Fruit fly (Drosophila melanogaster) whole organism, embryonic: Measurements from ENCODE around the gene SPARC.
A peak's percentile ranks its signal among the peaks of the same experiment; 100 is the strongest.

Source experiments
- Aef1 ChIP-seq: fragments of 200-800 bp; sonication (Bioruptor generic); IDR thresholded peaks from 3 replicates; pipeline ENCODE4 v1.3.6; 2022; ENCODE audit warnings: missing biosample characterization, missing genetic modification characterization
- CG12769 ChIP-seq: fragments of 200-800 bp; sonication (Bioruptor generic); optimal IDR thresholded peaks from 2 replicates; lab custom pipeline; 2019; ENCODE audit warnings: missing biosample characterization, mild to moderate bottlenecking, missing genetic modification characterization, moderate library complexity
- CG16815 ChIP-seq: fragments of 200-800 bp; sonication (Bioruptor generic); optimal IDR thresholded peaks from 3 replicates; lab custom pipeline; 2017; ENCODE audit warnings: missing biosample characterization, mild to moderate bottlenecking, missing genetic modification characterization
- CG18764 ChIP-seq: fragments of 200-800 bp; sonication (Bioruptor generic); optimal IDR thresholded peaks from 3 replicates; lab custom pipeline; 2016; ENCODE audit warnings: missing biosample characterization, missing genetic modification characterization
- CG2116 ChIP-seq: fragments of 200-800 bp; sonication (Bioruptor generic); optimal IDR thresholded peaks from 3 replicates; lab custom pipeline; 2018; ENCODE audit warnings: missing biosample characterization, mild to moderate bottlenecking, missing genetic modification characterization
- CG2712 ChIP-seq: fragments of 200-800 bp; optimal IDR thresholded peaks from 3 replicates; lab custom pipeline; 2019; ENCODE audit warnings: missing biosample characterization, mild to moderate bottlenecking, missing genetic modification characterization, moderate library complexity
- CG2875 ChIP-seq: fragments of 200-800 bp; sonication (Bioruptor generic); optimal IDR thresholded peaks from 2 replicates; lab custom pipeline; 2017; ENCODE audit warnings: missing biosample characterization, mild to moderate bottlenecking, missing genetic modification characterization, missing genetic modification reagents
- CG2889 ChIP-seq: fragments of 200-800 bp; sonication (Bioruptor generic); IDR thresholded peaks from 3 replicates; pipeline ENCODE4 v1.3.6; 2022; ENCODE audit warnings: missing biosample characterization, missing genetic modification characterization
- CG30403 ChIP-seq: fragments of 200-800 bp; sonication (Bioruptor generic); optimal IDR thresholded peaks from 3 replicates; lab custom pipeline; 2016; ENCODE audit warnings: missing biosample characterization, missing genetic modification characterization
- CG31365 ChIP-seq: fragments of 200-800 bp; sonication (Bioruptor generic); optimal IDR thresholded peaks from 2 replicates; lab custom pipeline; 2018; ENCODE audit warnings: missing biosample characterization, mild to moderate bottlenecking, missing genetic modification characterization
- CG32532 ChIP-seq: fragments of 200-800 bp; sonication (Bioruptor generic); IDR thresholded peaks from 2 replicates; pipeline ENCODE4 v1.3.6; 2022; ENCODE audit warnings: missing biosample characterization, missing genetic modification characterization
- CG4707 ChIP-seq: fragments of 200-800 bp; sonication (Bioruptor generic); optimal IDR thresholded peaks from 2 replicates; lab custom pipeline; 2018; ENCODE audit warnings: missing biosample characterization, mild to moderate bottlenecking, missing genetic modification characterization, moderate library complexity
- CG7357 ChIP-seq: fragments of 200-800 bp; sonication (Bioruptor generic); IDR thresholded peaks from 3 replicates; pipeline ENCODE4 v1.3.6; 2022; ENCODE audit warnings: missing biosample characterization, missing genetic modification characterization
- CG7786 ChIP-seq: fragments of 200-800 bp; sonication (Bioruptor generic); optimal IDR thresholded peaks from 2 replicates; lab custom pipeline; 2016; ENCODE audit warnings: missing biosample characterization, missing genetic modification characterization
- CG7928 ChIP-seq: fragments of 200-800 bp; sonication (Bioruptor generic); optimal IDR thresholded peaks from 2 replicates; lab custom pipeline; 2017; ENCODE audit warnings: missing biosample characterization, mild to moderate bottlenecking, missing genetic modification characterization
- CG8290 ChIP-seq, 3 experiments: fragments of 200-800 bp; sonication (Bioruptor generic); optimal IDR thresholded peaks; 2 replicates each; lab custom pipeline; 2016 to 2019; ENCODE audit warnings: missing biosample characterization in 3 of 3, missing genetic modification characterization in 3 of 3, mild to moderate bottlenecking in 2 of 3, moderate library complexity in 1 of 3
- CG8388 ChIP-seq: fragments of 200-800 bp; sonication (Bioruptor generic); optimal IDR thresholded peaks from 2 replicates; lab custom pipeline; 2019; ENCODE audit warnings: missing biosample characterization, mild to moderate bottlenecking, missing genetic modification characterization, moderate library complexity
- CG9932 ChIP-seq: fragments of 200-800 bp; sonication (Bioruptor generic); IDR thresholded peaks from 2 replicates; pipeline ENCODE4 v1.3.6; 2022; ENCODE audit warnings: missing biosample characterization, missing genetic modification characterization
- CkIIα-i1 ChIP-seq: fragments of 200-800 bp; sonication (Bioruptor generic); IDR thresholded peaks from 2 replicates; pipeline ENCODE4 v1.3.6; 2022; ENCODE audit warnings: missing biosample characterization, missing genetic modification characterization
- CoRest ChIP-seq: fragments of 200-800 bp; sonication (Bioruptor generic); optimal IDR thresholded peaks from 3 replicates; lab custom pipeline; 2018; ENCODE audit warnings: missing biosample characterization, mild to moderate bottlenecking, missing genetic modification characterization, moderate library complexity
- Dll ChIP-seq: fragments of 200-800 bp; sonication (Bioruptor generic); IDR thresholded peaks from 4 replicates; pipeline ENCODE4 v1.3.6; 2022; ENCODE audit warnings: missing biosample characterization, missing genetic modification characterization; ENCODE audit not compliant: partially characterized antibody
- Dp ChIP-seq: fragments of 200-800 bp; sonication (Bioruptor generic); optimal IDR thresholded peaks from 2 replicates; lab custom pipeline; 2018; ENCODE audit warnings: missing biosample characterization, mild to moderate bottlenecking, missing genetic modification characterization, moderate library complexity
- E2f1 ChIP-seq: fragments of 200-800 bp; sonication (Bioruptor generic); IDR thresholded peaks from 2 replicates; pipeline ENCODE4 v1.3.6; 2022; ENCODE audit warnings: missing biosample characterization, missing genetic modification characterization
- Hey ChIP-seq: fragments of 200-800 bp; sonication (Bioruptor generic); optimal IDR thresholded peaks from 3 replicates; lab custom pipeline; 2018; ENCODE audit warnings: missing biosample characterization, mild to moderate bottlenecking, missing genetic modification characterization
- Meics ChIP-seq: fragments of 200-800 bp; sonication (Bioruptor generic); optimal IDR thresholded peaks from 2 replicates; lab custom pipeline; 2017; ENCODE audit warnings: missing biosample characterization, mild to moderate bottlenecking, missing genetic modification characterization
- NC2β ChIP-seq: fragments of 200-800 bp; sonication (Bioruptor generic); optimal IDR thresholded peaks from 2 replicates; lab custom pipeline; 2016; ENCODE audit warnings: missing biosample characterization, missing genetic modification characterization
- Nf-YB ChIP-seq: fragments of 200-800 bp; sonication (Bioruptor generic); optimal IDR thresholded peaks from 3 replicates; lab custom pipeline; 2019; ENCODE audit warnings: missing biosample characterization, mild to moderate bottlenecking, missing genetic modification characterization, moderate library complexity
- Sox100B ChIP-seq: fragments of 200-800 bp; sonication (Bioruptor generic); optimal IDR thresholded peaks from 3 replicates; lab custom pipeline; 2018; ENCODE audit warnings: missing biosample characterization, mild to moderate bottlenecking, missing genetic modification characterization
- Sox102F ChIP-seq: fragments of 200-800 bp; sonication (Bioruptor generic); optimal IDR thresholded peaks from 2 replicates; lab custom pipeline; 2018; ENCODE audit warnings: missing biosample characterization, mild to moderate bottlenecking, missing genetic modification characterization, moderate library complexity
- ap ChIP-seq: fragments of 200-800 bp; sonication (Bioruptor generic); IDR thresholded peaks from 2 replicates; pipeline ENCODE4 v1.3.6; 2022; ENCODE audit warnings: missing biosample characterization, missing genetic modification characterization
- chif ChIP-seq, 2 experiments: fragments of 200-800 bp; sonication (Bioruptor generic); optimal IDR thresholded peaks; 3 replicates each; lab custom pipeline; 2016; ENCODE audit warnings: missing biosample characterization in 2 of 2, missing genetic modification characterization in 2 of 2
- croc ChIP-seq: fragments of 200-800 bp; sonication (Bioruptor generic); conservative IDR thresholded peaks from 3 replicates; pipeline ENCODE4 v1.3.6; 2022; ENCODE audit warnings: missing biosample characterization, missing genetic modification characterization
- dmrt11E ChIP-seq: fragments of 200-800 bp; sonication (Bioruptor generic); optimal IDR thresholded peaks from 3 replicates; lab custom pipeline; 2018; ENCODE audit warnings: missing biosample characterization, mild to moderate bottlenecking, missing genetic modification characterization, moderate library complexity
- dpn ChIP-seq, 2 experiments: fragments of 200-800 bp; sonication (Bioruptor generic); optimal IDR thresholded peaks; 3 replicates each; lab custom pipeline; 2016; ENCODE audit warnings: missing biosample characterization in 2 of 2, missing genetic modification characterization in 2 of 2
- ems ChIP-seq: fragments of 200-800 bp; sonication (Bioruptor generic); optimal IDR thresholded peaks from 3 replicates; lab custom pipeline; 2016; ENCODE audit warnings: missing biosample characterization, missing genetic modification characterization
- hbn ChIP-seq: fragments of 200-800 bp; sonication (Bioruptor generic); IDR thresholded peaks from 2 replicates; pipeline ENCODE4 v1.3.6; 2022; ENCODE audit warnings: missing biosample characterization, missing genetic modification characterization; ENCODE audit not compliant: partially characterized antibody
- ken ChIP-seq: fragments of 200-800 bp; sonication (Bioruptor generic); IDR thresholded peaks from 3 replicates; pipeline ENCODE4 v1.3.6; 2022; ENCODE audit warnings: missing biosample characterization, missing genetic modification characterization
- klu ChIP-seq: fragments of 200-800 bp; sonication (Bioruptor generic); IDR thresholded peaks from 2 replicates; pipeline ENCODE4 v1.3.6; 2022; ENCODE audit warnings: missing biosample characterization, missing genetic modification characterization
- kni ChIP-seq: fragments of 200-800 bp; sonication (Bioruptor generic); optimal IDR thresholded peaks from 3 replicates; lab custom pipeline; 2017; ENCODE audit warnings: mild to moderate bottlenecking, missing biosample characterization, missing genetic modification reagents, missing genetic modification characterization
- mld ChIP-seq: fragments of 200-800 bp; sonication (Bioruptor generic); IDR thresholded peaks from 3 replicates; pipeline ENCODE4 v1.3.6; 2022; ENCODE audit warnings: missing biosample characterization, missing genetic modification characterization; ENCODE audit not compliant: partially characterized antibody
- pan ChIP-seq, 4 experiments: fragments of >200 bp in 3 of 4; fragments of 200-800 bp in 1 of 4; sonication (Bioruptor generic) in 1 of 4; optimal IDR thresholded peaks in 3 of 4; IDR thresholded peaks in 1 of 4; 2 replicates each; pipeline versions ENCODE4 v1.3.6 to Lab custom; 2017 to 2022; ENCODE audit warnings: missing biosample characterization in 2 of 4, missing genetic modification characterization in 2 of 4, mixed read lengths in 1 of 4
- pros ChIP-seq: fragments of 200-800 bp; sonication (Bioruptor generic); optimal IDR thresholded peaks from 3 replicates; lab custom pipeline; 2019; ENCODE audit warnings: missing biosample characterization, mild to moderate bottlenecking, missing genetic modification characterization, moderate library complexity
- slou ChIP-seq: fragments of 200-800 bp; sonication (Bioruptor generic); optimal IDR thresholded peaks from 3 replicates; lab custom pipeline; 2016; ENCODE audit warnings: missing biosample characterization, missing genetic modification characterization
- slp2 ChIP-seq: fragments of 200-800 bp; sonication (Bioruptor generic); optimal IDR thresholded peaks from 2 replicates; lab custom pipeline; 2016; ENCODE audit warnings: missing biosample characterization, missing genetic modification characterization
- sr ChIP-seq: fragments of 200-800 bp; sonication (Bioruptor generic); IDR thresholded peaks from 3 replicates; pipeline ENCODE4 v1.3.6; 2022; ENCODE audit warnings: missing biosample characterization, missing genetic modification characterization
- vvl ChIP-seq: fragments of 200-800 bp; sonication (Bioruptor generic); IDR thresholded peaks from 2 replicates; pipeline ENCODE4 v1.3.6; 2022; ENCODE audit warnings: missing biosample characterization, missing genetic modification characterization

Gene SPARC

DNA sequence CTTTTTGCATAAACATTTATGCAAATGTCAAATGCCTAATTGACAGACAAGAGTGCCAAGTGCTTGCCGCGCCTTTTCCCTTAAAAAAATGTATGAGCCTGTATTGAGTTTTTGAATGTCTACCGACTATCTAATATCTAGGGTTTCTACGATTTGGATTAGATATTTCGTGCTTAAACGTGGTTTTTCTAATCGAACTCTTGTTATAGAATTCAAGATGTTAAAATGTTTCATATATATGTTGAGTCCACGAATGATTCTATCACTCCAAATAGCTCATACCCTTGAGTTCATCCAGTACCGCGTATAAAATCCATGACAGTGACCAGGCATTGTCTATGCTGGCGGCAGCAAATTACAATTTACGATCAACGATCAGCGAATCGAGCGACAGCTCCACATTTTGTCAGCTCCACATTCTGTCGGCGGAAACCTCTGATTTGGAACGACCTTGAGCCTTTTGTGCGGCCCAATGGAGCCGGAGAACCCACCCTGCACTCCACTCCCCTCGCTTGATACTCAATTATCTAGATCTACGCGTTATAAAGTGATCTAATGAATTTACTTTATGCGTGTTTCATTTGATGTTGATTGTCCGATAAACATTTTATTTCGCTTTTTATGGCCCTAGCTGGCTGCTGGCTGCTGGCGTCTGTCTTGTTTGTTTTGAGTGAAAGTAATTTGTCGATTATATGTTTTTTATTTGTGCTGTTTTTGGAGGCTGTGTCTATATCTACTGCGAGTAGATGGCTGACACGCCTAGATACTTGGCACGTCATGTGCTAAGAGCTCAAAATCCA lies 35.1 kb upstream of the SPARC start (continued):
- TF ChIP-seq CG7928 (GFP tag; lab: Kevin White, UChicago) (no peak), E2f1 (peak; percentile 10; the same call in 1 of the 2 replicates), CG31365 (tag; lab: Kevin White, UChicago) (no peak), Sox102F (peak; percentile 7), CG8388 (GFP tag; lab: Kevin White, UChicago) (no peak), Aef1 (peak; percentile 35; the same call in 1 of the 3 replicates), slou (GFP tag; lab: Kevin White, UChicago) (no peak), CG4707 (GFP tag; lab: Kevin White, UChicago) (no peak), dpn (GFP tag; optimal IDR thresholded peaks at IDR 0.05; lab: Kevin White, UChicago) (peak; percentile 5 to 14), CG7786 (GFP tag; lab: Kevin White, UChicago) (no peak), CG12769 (tag; lab: Kevin White, UChicago) (peak; percentile 10), vvl (GFP tag; lab: Robert Waterston, UW) (peak; percentile 35), CG9932 (GFP tag; lab: Robert Waterston, UW) (peak; percentile 44; the same call in 1 of the 2 replicates), CG2875 (no peak), CG32532 (GFP tag; lab: Robert Waterston, UW) (peak; percentile 55; the same call in 1 of the 2 replicates), croc (GFP tag; lab: Robert Waterston, UW) (no peak)

DNA sequence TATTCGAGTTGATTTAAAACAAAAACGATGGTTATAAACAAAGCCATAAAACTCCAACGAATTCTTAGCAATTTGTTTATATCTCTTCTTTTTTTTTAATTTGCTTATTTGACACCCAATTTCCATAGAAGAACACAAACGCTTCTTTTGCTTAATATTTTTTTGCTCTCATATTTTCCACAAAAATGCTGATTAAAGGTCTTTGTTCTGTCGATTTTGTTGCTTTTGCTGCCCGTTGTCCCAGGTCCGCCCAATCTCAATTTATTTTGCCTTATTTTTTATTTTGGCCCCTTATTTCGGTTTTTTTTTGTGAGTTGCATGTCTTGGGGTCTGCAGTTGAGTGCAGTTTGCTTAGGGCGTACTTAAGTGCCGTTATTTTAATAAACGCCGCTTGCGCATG lies 34.2 kb upstream of the SPARC start:
- TF ChIP-seq CG2116 = no peak
- no peak for TF ChIP-seq pros

DNA sequence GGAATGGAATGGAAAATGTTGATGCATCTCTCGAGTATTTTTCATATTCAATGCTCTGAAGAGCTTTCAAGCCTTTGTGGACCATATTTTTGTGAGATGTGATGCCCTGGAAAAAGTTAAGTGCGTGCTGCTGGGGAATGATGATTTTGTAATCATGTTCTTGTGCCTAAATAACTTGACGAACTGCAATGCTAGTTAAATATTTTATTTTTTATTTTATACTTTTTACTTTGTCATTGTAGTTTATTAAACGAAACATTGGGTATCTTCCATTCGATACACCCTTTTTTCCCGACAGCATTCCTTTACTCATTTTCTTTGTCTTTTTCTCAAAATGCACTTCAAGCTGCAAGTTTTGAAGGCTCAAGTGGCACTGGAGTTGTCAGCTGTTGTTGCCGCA lies 28.2 kb upstream of the SPARC start:
- TF ChIP-seq Sox100B (GFP tag; lab: Kevin White, UChicago) = peak; percentile 23
- TF ChIP-seq Dp (GFP tag; lab: Kevin White, UChicago) = no peak
- TF ChIP-seq ken (GFP tag; lab: Robert Waterston, UW) = peak; percentile 51; the same call in 1 of the 3 replicates
- TF ChIP-seq CkIIα-i1 = no peak
- TF ChIP-seq pan (optimal IDR thresholded peaks at IDR 0.05; lab: Kevin White, UChicago) = no peak
- peak in 1 of 2 experiments; percentile 65 for TF ChIP-seq pan (GFP tag; optimal IDR thresholded peaks at IDR 0.05 in 1 of 2, IDR thresholded peaks at IDR 0.05 in 1 of 2)
- TF ChIP-seq Dll = no peak
- no peak for TF ChIP-seq klu
- TF ChIP-seq NC2β (GFP tag; lab: Kevin White, UChicago) = no peak
- no peak for TF ChIP-seq mld (GFP tag; lab: Robert Waterston, UW)
- no peak for TF ChIP-seq CG2889
- peak; percentile 43 for TF ChIP-seq dmrt11E (tag; lab: Kevin White, UChicago)
- TF ChIP-seq hbn = no peak
- TF ChIP-seq ap (GFP tag; lab: Robert Waterston, UW) = peak; percentile 33; the same call in 1 of the 2 replicates
- no peak for TF ChIP-seq Meics (GFP tag; lab: Kevin White, UChicago)
- peak; percentile 7 for TF ChIP-seq CG18764 (GFP tag; lab: Kevin White, UChicago)
- no peak for TF ChIP-seq CG8290 (GFP tag; optimal IDR thresholded peaks at IDR 0.05; lab: Kevin White, UChicago)
- no peak for TF ChIP-seq CG8290 (tag; optimal IDR thresholded peaks at IDR 0.05; lab: Kevin White, UChicago)
- no peak for TF ChIP-seq kni
- peak; percentile 61 for TF ChIP-seq CG2712
- peak; percentile 32 for TF ChIP-seq CG30403 (GFP tag; lab: Kevin White, UChicago)
- no peak for TF ChIP-seq Hey (tag; lab: Kevin White, UChicago)
- no peak for TF ChIP-seq Nf-YB
- peak; percentile 28 for TF ChIP-seq CoRest (tag; lab: Kevin White, UChicago)
- TF ChIP-seq slp2 (GFP tag; lab: Kevin White, UChicago) = no peak
- no peak for TF ChIP-seq CG16815 (GFP tag; lab: Kevin White, UChicago)
- no peak for TF ChIP-seq CG7357 (GFP tag; lab: Robert Waterston, UW)
- TF ChIP-seq sr (GFP tag; lab: Robert Waterston, UW) = no peak
- TF ChIP-seq ems (GFP tag; lab: Kevin White, UChicago) = no peak
- no peak for TF ChIP-seq chif (GFP tag; optimal IDR thresholded peaks at IDR 0.05; lab: Kevin White, UChicago)
